Worm (Caenorhabditis elegans): ENCODE data around the gene ser-7.

The ser-7 gene

DNA sequence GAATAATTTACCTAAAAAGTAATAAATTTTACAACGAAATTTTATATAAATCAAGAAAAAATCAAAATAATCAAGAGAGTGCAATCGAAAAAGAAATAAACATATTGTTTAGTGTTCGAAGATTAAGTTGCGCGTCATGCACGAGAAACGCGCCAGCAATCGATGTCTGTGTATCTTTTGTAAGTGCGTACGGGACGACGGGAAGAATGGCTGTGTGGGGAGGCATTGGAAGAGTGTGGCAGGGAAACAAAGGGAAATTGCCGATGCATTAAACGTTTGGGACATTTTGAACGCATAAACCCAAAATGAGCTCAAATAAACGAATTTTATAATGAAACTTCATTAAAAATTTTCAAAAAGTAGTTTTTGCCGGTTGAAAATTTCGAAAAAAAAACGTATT is 13.8 kb downstream of the ser-7 start, which contains the start of gene immt-1 (continued):
- no peak for TF ChIP-seq sptf-2 (GFP tag; optimal IDR thresholded peaks at IDR 0.05)
- no peak for TF ChIP-seq dpff-1 (tag; optimal IDR thresholded peaks at IDR 0.05)
- no peak for TF ChIP-seq T26A5.8 (tag; optimal IDR thresholded peaks at IDR 0.05)
- no peak for TF ChIP-seq ztf-3 (GFP tag; optimal IDR thresholded peaks at IDR 0.05)
- no peak for TF ChIP-seq atf-7 (tag; optimal IDR thresholded peaks at IDR 0.05)
- no peak for TF ChIP-seq F37B4.10 (GFP tag; IDR thresholded peaks at IDR 0.05)
- no peak for TF ChIP-seq C06A6.2 (GFP tag; conservative IDR thresholded peaks at IDR 0.05)
- TF ChIP-seq B0019.2 (GFP tag; conservative IDR thresholded peaks at IDR 0.05), result no peak
- no peak for TF ChIP-seq F55B11.4 (tag; optimal IDR thresholded peaks at IDR 0.05; ENCODE audit: borderline replicate concordance, insufficient read depth)
- TF ChIP-seq snpc-4 (GFP tag; optimal IDR thresholded peaks at IDR 0.05), result peak; percentile 58
- TF ChIP-seq snpc-4 (tag; optimal IDR thresholded peaks at IDR 0.05), result peak in 2 of 4 experiments; percentile 36 to 47
- TF ChIP-seq snpc-3.4 (tag; optimal IDR thresholded peaks at IDR 0.05), result no peak
- TF ChIP-seq hlh-26 (GFP tag; conservative IDR thresholded peaks at IDR 0.05), result no peak
- TF ChIP-seq aptf-2 (GFP tag; conservative IDR thresholded peaks at IDR 0.05), result no peak
- TF ChIP-seq ccch-3 (GFP tag; optimal IDR thresholded peaks at IDR 0.05), result no peak
- TF ChIP-seq mes-4 (tag; optimal IDR thresholded peaks at IDR 0.05), result no peak
- no peak for TF ChIP-seq F10E7.11 (tag; optimal IDR thresholded peaks at IDR 0.05)
- no peak for TF ChIP-seq F57A8.1 (GFP tag; optimal IDR thresholded peaks at IDR 0.05)
- peak; percentile 31 for TF ChIP-seq lin-54 (GFP tag; optimal IDR thresholded peaks at IDR 0.05)
- TF ChIP-seq ceh-40 (GFP tag; IDR thresholded peaks at IDR 0.05), result no peak
- no peak for TF ChIP-seq ceh-100 (GFP tag; IDR thresholded peaks at IDR 0.05)
- TF ChIP-seq bed-2 (GFP tag; IDR thresholded peaks at IDR 0.05), result no peak
- no peak for TF ChIP-seq snpc-1.1 (tag; optimal IDR thresholded peaks at IDR 0.05; ENCODE audit: insufficient read depth)
- TF ChIP-seq efl-1 (GFP tag; optimal IDR thresholded peaks at IDR 0.05), result no peak
- TF ChIP-seq lsy-27 (tag; optimal IDR thresholded peaks at IDR 0.05; ENCODE audit: borderline replicate concordance, insufficient read depth), result no peak
- no peak for TF ChIP-seq T07F8.4 (tag; optimal IDR thresholded peaks at IDR 0.05)
- TF ChIP-seq athp-1 (tag; optimal IDR thresholded peaks at IDR 0.05), result no peak
- no peak for TF ChIP-seq K11D2.4 (GFP tag; IDR thresholded peaks at IDR 0.05)
- TF ChIP-seq Y67H2A.10 (GFP tag; conservative IDR thresholded peaks at IDR 0.05), result no peak
- TF ChIP-seq bed-1 (GFP tag; IDR thresholded peaks at IDR 0.05), result no peak
- TF ChIP-seq snpc-1.3 (tag; optimal IDR thresholded peaks at IDR 0.05; ENCODE audit: insufficient read depth), result no peak
- no peak for TF ChIP-seq hrde-1 (tag; optimal IDR thresholded peaks at IDR 0.05; ENCODE audit: borderline replicate concordance)
- TF ChIP-seq Y56A3A.18 (GFP tag; IDR thresholded peaks at IDR 0.05), result no peak
- TF ChIP-seq nhr-80 (tag; optimal IDR thresholded peaks at IDR 0.05), result peak; percentile 93
- no peak for TF ChIP-seq chd-7 (tag; optimal IDR thresholded peaks at IDR 0.05)
- no peak for TF ChIP-seq nfya-2 (GFP tag; IDR thresholded peaks at IDR 0.05)
- no peak for TF ChIP-seq ztf-26 (tag; optimal IDR thresholded peaks at IDR 0.05)
- no peak for TF ChIP-seq cebp-2 (GFP tag; IDR thresholded peaks at IDR 0.05)
- no peak for TF ChIP-seq zim-3 (tag; optimal IDR thresholded peaks at IDR 0.05)
- TF ChIP-seq ceh-27 (GFP tag; optimal IDR thresholded peaks at IDR 0.05), result peak; percentile 74
- TF ChIP-seq aptf-3 (GFP tag; IDR thresholded peaks at IDR 0.05), result no peak
- no peak for TF ChIP-seq mcd-1 (GFP tag; IDR thresholded peaks at IDR 0.05)
- TF ChIP-seq ztf-18 (tag; optimal IDR thresholded peaks at IDR 0.05), result peak; percentile 92
- no peak for TF ChIP-seq F33H1.4 (GFP tag; IDR thresholded peaks at IDR 0.05)
- no peak for TF ChIP-seq F39B2.1 (GFP tag; IDR thresholded peaks at IDR 0.05)
- no peak for TF ChIP-seq Y95B8A.8 (GFP tag; IDR thresholded peaks at IDR 0.05)
- TF ChIP-seq ceh-58 (GFP tag; IDR thresholded peaks at IDR 0.05), result no peak
- no peak for TF ChIP-seq nhr-120 (GFP tag; IDR thresholded peaks at IDR 0.05)
- TF ChIP-seq nfyb-1 (GFP tag; IDR thresholded peaks at IDR 0.05), result 0 out of 2 replicates have a peak, but pooled peaks have one; percentile 21
